Fruit fly (Drosophila melanogaster) whole organism, embryonic: Measurements from ENCODE around the gene KP78b.

Experiments
- Blimp-1 ChIP-seq: fragments of 200-800 bp; sonication (Bioruptor generic); optimal IDR thresholded peaks from 3 replicates; lab custom pipeline; 2018; ENCODE audit warnings: missing biosample characterization, missing genetic modification characterization, mild to moderate bottlenecking, moderate library complexity, missing genetic modification reagents
- CG10274 ChIP-seq: fragments of 200-800 bp; sonication (Bioruptor generic); optimal IDR thresholded peaks from 3 replicates; lab custom pipeline; 2017; ENCODE audit warnings: missing biosample characterization, mild to moderate bottlenecking, missing genetic modification characterization
- CG10565 ChIP-seq: fragments of 200-800 bp; sonication (Bioruptor generic); optimal IDR thresholded peaks from 3 replicates; lab custom pipeline; 2016; ENCODE audit warnings: missing biosample characterization, mild to moderate bottlenecking, missing genetic modification characterization
- CG12659 ChIP-seq: fragments of 200-800 bp; sonication (Bioruptor generic); optimal IDR thresholded peaks from 3 replicates; lab custom pipeline; 2017; ENCODE audit warnings: mild to moderate bottlenecking, missing biosample characterization, missing genetic modification reagents, missing genetic modification characterization
- CG13287 ChIP-seq: fragments of 200-800 bp; sonication (Bioruptor generic); IDR thresholded peaks from 2 replicates; pipeline ENCODE4 v1.3.6; 2022; ENCODE audit warnings: missing biosample characterization, missing genetic modification characterization; ENCODE audit not compliant: partially characterized antibody
- CG13424 ChIP-seq: fragments of 200-800 bp; sonication (Bioruptor generic); optimal IDR thresholded peaks from 2 replicates; lab custom pipeline; 2019; ENCODE audit warnings: missing biosample characterization, mild to moderate bottlenecking, missing genetic modification characterization, moderate library complexity
- CG1603 ChIP-seq: fragments of 200-800 bp; sonication (Bioruptor generic); optimal IDR thresholded peaks from 2 replicates; lab custom pipeline; 2019; ENCODE audit warnings: missing biosample characterization, mild to moderate bottlenecking, missing genetic modification characterization, moderate library complexity
- CG17361 ChIP-seq: fragments of 200-800 bp; sonication (Bioruptor generic); IDR thresholded peaks from 3 replicates; pipeline ENCODE4 v1.3.6; 2022; ENCODE audit warnings: missing biosample characterization, missing genetic modification characterization
- CG17568 ChIP-seq: fragments of 200-800 bp; sonication (Bioruptor generic); optimal IDR thresholded peaks from 2 replicates; lab custom pipeline; 2018; ENCODE audit warnings: missing biosample characterization, mild to moderate bottlenecking, missing genetic modification characterization, moderate library complexity
- CG30403 ChIP-seq: fragments of 200-800 bp; sonication (Bioruptor generic); optimal IDR thresholded peaks from 3 replicates; lab custom pipeline; 2016; ENCODE audit warnings: missing biosample characterization, missing genetic modification characterization
- CG32772 ChIP-seq: fragments of 200-800 bp; sonication (Bioruptor generic); IDR thresholded peaks from 2 replicates; pipeline ENCODE4 v1.3.6; 2022; ENCODE audit warnings: missing biosample characterization, missing genetic modification characterization
- CG33557 ChIP-seq: fragments of 200-800 bp; sonication (Bioruptor generic); optimal IDR thresholded peaks from 2 replicates; lab custom pipeline; 2019; ENCODE audit warnings: missing biosample characterization, mild to moderate bottlenecking, missing genetic modification characterization, moderate library complexity
- CG4730 ChIP-seq: fragments of 200-800 bp; sonication (Bioruptor generic); IDR thresholded peaks from 2 replicates; pipeline ENCODE4 v1.3.6; 2022; ENCODE audit warnings: missing biosample characterization, missing genetic modification characterization
- CG7357 ChIP-seq: fragments of 200-800 bp; sonication (Bioruptor generic); IDR thresholded peaks from 3 replicates; pipeline ENCODE4 v1.3.6; 2022; ENCODE audit warnings: missing biosample characterization, missing genetic modification characterization
- CG9215 ChIP-seq: fragments of 200-800 bp; sonication (Bioruptor generic); IDR thresholded peaks from 2 replicates; pipeline ENCODE4 v1.3.6; 2022; ENCODE audit warnings: missing biosample characterization, missing genetic modification characterization
- CHES-1-like ChIP-seq: fragments of 200-800 bp; sonication (Bioruptor generic); optimal IDR thresholded peaks from 2 replicates; lab custom pipeline; 2016; ENCODE audit warnings: missing biosample characterization, missing genetic modification characterization
- Chrac-16 ChIP-seq: fragments of 200-800 bp; sonication (Bioruptor generic); optimal IDR thresholded peaks from 3 replicates; lab custom pipeline; 2016; ENCODE audit warnings: missing biosample characterization, missing genetic modification characterization
- Deaf1 ChIP-seq: fragments of 200-800 bp; optimal IDR thresholded peaks from 3 replicates; lab custom pipeline; 2019; ENCODE audit warnings: missing biosample characterization, mild to moderate bottlenecking, missing genetic modification characterization, moderate library complexity
- Dll ChIP-seq: fragments of 200-800 bp; sonication (Bioruptor generic); IDR thresholded peaks from 4 replicates; pipeline ENCODE4 v1.3.6; 2022; ENCODE audit warnings: missing biosample characterization, missing genetic modification characterization; ENCODE audit not compliant: partially characterized antibody
- Doc2 ChIP-seq: fragments of 200-800 bp; sonication (Bioruptor generic); IDR thresholded peaks from 2 replicates; pipeline ENCODE4 v1.3.6; 2022; ENCODE audit warnings: missing biosample characterization, missing genetic modification characterization
- Ets65A ChIP-seq: fragments of 200-800 bp; sonication (Bioruptor generic); peaks from one replicate; lab custom pipeline; 2016; ENCODE audit warnings: missing biosample characterization, missing genetic modification characterization
- Gug ChIP-seq: fragments of 200-800 bp; sonication (Bioruptor generic); IDR thresholded peaks from 4 replicates; pipeline ENCODE4 v1.3.6; 2022; ENCODE audit warnings: missing biosample characterization, missing genetic modification characterization
- Hand ChIP-seq: fragments of 200-800 bp; sonication (Bioruptor generic); optimal IDR thresholded peaks from 2 replicates; lab custom pipeline; 2017; ENCODE audit warnings: mild to moderate bottlenecking, missing biosample characterization, missing genetic modification reagents, missing genetic modification characterization
- Hey ChIP-seq: fragments of 200-800 bp; sonication (Bioruptor generic); optimal IDR thresholded peaks from 3 replicates; lab custom pipeline; 2018; ENCODE audit warnings: missing biosample characterization, mild to moderate bottlenecking, missing genetic modification characterization
- HmgD ChIP-seq: fragments of 200-800 bp; sonication (Bioruptor generic); optimal IDR thresholded peaks from 3 replicates; lab custom pipeline; 2016; ENCODE audit warnings: missing biosample characterization, missing genetic modification characterization
- Hr3 ChIP-seq: fragments of 200-800 bp; sonication (Bioruptor generic); optimal IDR thresholded peaks from 3 replicates; lab custom pipeline; 2016; ENCODE audit warnings: missing biosample characterization, missing genetic modification characterization
- Mad ChIP-seq: fragments of 200-800 bp; sonication (Bioruptor generic); optimal IDR thresholded peaks from 2 replicates; lab custom pipeline; 2016; ENCODE audit warnings: missing biosample characterization, missing genetic modification characterization
- Max ChIP-seq: fragments of 200-800 bp; sonication (Bioruptor generic); optimal IDR thresholded peaks from 2 replicates; lab custom pipeline; 2016; ENCODE audit warnings: missing biosample characterization, mild to moderate bottlenecking, missing genetic modification characterization
- Mrtf ChIP-seq: fragments of 200-800 bp; sonication (Bioruptor generic); IDR thresholded peaks from 3 replicates; pipeline ENCODE4 v1.3.6; 2022; ENCODE audit warnings: missing biosample characterization, missing genetic modification characterization
- Spps ChIP-seq: fragments of 200-800 bp; sonication (Bioruptor generic); optimal IDR thresholded peaks from 2 replicates; lab custom pipeline; 2018; ENCODE audit warnings: missing biosample characterization, mild to moderate bottlenecking, missing genetic modification characterization
- Trl ChIP-seq, 3 experiments: fragments of >200 bp in 2 of 3; fragments of 200-800 bp in 1 of 3; sonication (Bioruptor generic) in 1 of 3; optimal IDR thresholded peaks; 2 replicates in 1 of 3; 3 replicates in 2 of 3; lab custom pipeline; 2016 to 2017; ENCODE audit warnings: missing biosample characterization in 1 of 3, missing genetic modification characterization in 1 of 3
- Vsx1 ChIP-seq: fragments of 200-800 bp; sonication (Bioruptor generic); optimal IDR thresholded peaks from 2 replicates; lab custom pipeline; 2017; ENCODE audit warnings: missing biosample characterization, mild to moderate bottlenecking, missing genetic modification characterization, missing genetic modification reagents
- abd-A ChIP-seq: fragments of 200-800 bp; sonication (Bioruptor generic); optimal IDR thresholded peaks from 3 replicates; lab custom pipeline; 2019; ENCODE audit warnings: missing biosample characterization, mild to moderate bottlenecking, missing genetic modification characterization, moderate library complexity
- caup ChIP-seq: fragments of 200-800 bp; sonication (Bioruptor generic); optimal IDR thresholded peaks from 3 replicates; lab custom pipeline; 2017; ENCODE audit warnings: missing biosample characterization, mild to moderate bottlenecking, missing genetic modification characterization, moderate library complexity; ENCODE audit not compliant: severe bottlenecking
- chn ChIP-seq: fragments of 200-800 bp; sonication (Bioruptor generic); optimal IDR thresholded peaks from 2 replicates; lab custom pipeline; 2016; ENCODE audit warnings: missing biosample characterization, missing genetic modification characterization
- crc ChIP-seq: fragments of 200-800 bp; sonication (Bioruptor generic); optimal IDR thresholded peaks from 2 replicates; lab custom pipeline; 2016; ENCODE audit warnings: missing biosample characterization, missing genetic modification characterization
- dmrt11E ChIP-seq: fragments of 200-800 bp; sonication (Bioruptor generic); optimal IDR thresholded peaks from 3 replicates; lab custom pipeline; 2018; ENCODE audit warnings: missing biosample characterization, mild to moderate bottlenecking, missing genetic modification characterization, moderate library complexity
- ewg ChIP-seq: fragments of 200-800 bp; sonication (Bioruptor generic); optimal IDR thresholded peaks from 3 replicates; lab custom pipeline; 2017; ENCODE audit warnings: mild to moderate bottlenecking, missing biosample characterization, missing genetic modification reagents, missing genetic modification characterization
- exex ChIP-seq: fragments of 200-800 bp; sonication (Bioruptor generic); optimal IDR thresholded peaks from 4 replicates; lab custom pipeline; 2018; ENCODE audit warnings: missing biosample characterization, mild to moderate bottlenecking, missing genetic modification characterization, moderate library complexity
- fd102C ChIP-seq: fragments of 200-800 bp; sonication (Bioruptor generic); optimal IDR thresholded peaks from 2 replicates; lab custom pipeline; 2018; ENCODE audit warnings: missing biosample characterization, mild to moderate bottlenecking, missing genetic modification characterization, moderate library complexity
- lov ChIP-seq, 2 experiments: fragments of 200-800 bp in 1 of 2; fragments of >200 bp in 1 of 2; sonication (Bioruptor generic) in 1 of 2; IDR thresholded peaks in 1 of 2; optimal IDR thresholded peaks in 1 of 2; 2 replicates in 1 of 2; 3 replicates in 1 of 2; pipeline versions ENCODE4 v1.3.6 to Lab custom; 2017 to 2022; ENCODE audit warnings: missing biosample characterization in 1 of 2, missing genetic modification characterization in 1 of 2
- mld ChIP-seq: fragments of 200-800 bp; sonication (Bioruptor generic); IDR thresholded peaks from 3 replicates; pipeline ENCODE4 v1.3.6; 2022; ENCODE audit warnings: missing biosample characterization, missing genetic modification characterization; ENCODE audit not compliant: partially characterized antibody
- nerfin-1 ChIP-seq: fragments of 200-800 bp; sonication (Bioruptor generic); optimal IDR thresholded peaks from 3 replicates; lab custom pipeline; 2019; ENCODE audit warnings: missing biosample characterization, mild to moderate bottlenecking, missing genetic modification characterization, moderate library complexity
- odd ChIP-seq: fragments of 200-800 bp; sonication (Bioruptor generic); optimal IDR thresholded peaks from 2 replicates; lab custom pipeline; 2017; ENCODE audit warnings: missing biosample characterization, mild to moderate bottlenecking, missing genetic modification characterization
- shn ChIP-seq: fragments of 200-800 bp; sonication (Bioruptor generic); optimal IDR thresholded peaks from 3 replicates; lab custom pipeline; 2016; ENCODE audit warnings: missing biosample characterization, missing genetic modification characterization
- sqz ChIP-seq: fragments of 200-800 bp; sonication (Bioruptor generic); optimal IDR thresholded peaks from 3 replicates; lab custom pipeline; 2018; ENCODE audit warnings: missing biosample characterization, mild to moderate bottlenecking, missing genetic modification characterization
- trh ChIP-seq: fragments of 200-800 bp; sonication (Bioruptor generic); optimal IDR thresholded peaks from 2 replicates; lab custom pipeline; 2016; ENCODE audit warnings: missing biosample characterization, missing genetic modification characterization
- yki ChIP-seq: fragments of >200 bp; optimal IDR thresholded peaks from 3 replicates; lab custom pipeline; 2018
- z ChIP-seq: fragments of 200-800 bp; sonication (Bioruptor generic); IDR thresholded peaks from 3 replicates; pipeline ENCODE4 v1.3.6; 2022; ENCODE audit warnings: missing biosample characterization, missing genetic modification characterization
- zfh1 ChIP-seq: fragments of 200-800 bp; sonication (Bioruptor generic); IDR thresholded peaks from 3 replicates; pipeline ENCODE4 v1.3.6; 2022; ENCODE audit warnings: missing biosample characterization, missing genetic modification characterization

The KP78b gene

dm6 chr3R:11368766-11369165, 15.8 kb upstream of the KP78b start (continued):
- TF ChIP-seq CG17361 (GFP tag; lab: Robert Waterston, UW), result peak; percentile 83
- no peak for TF ChIP-seq CG12659 (GFP tag; lab: Kevin White, UChicago)
- TF ChIP-seq odd (GFP tag; lab: Kevin White, UChicago), result no peak
- TF ChIP-seq Doc2, result no peak
- no peak for TF ChIP-seq CG7357 (GFP tag; lab: Robert Waterston, UW)
- TF ChIP-seq z (GFP tag; lab: Robert Waterston, UW), result no peak
- no peak for TF ChIP-seq sqz
- no peak for TF ChIP-seq CG9215 (GFP tag; lab: Robert Waterston, UW)
- TF ChIP-seq Blimp-1, result peak; percentile 49
- no peak for TF ChIP-seq shn
- TF ChIP-seq CG32772 (GFP tag; lab: Robert Waterston, UW), result no peak
- TF ChIP-seq lov (optimal IDR thresholded peaks at IDR 0.05; lab: Kevin White, UChicago), result no peak
- no peak for TF ChIP-seq lov (GFP tag; IDR thresholded peaks at IDR 0.05; lab: Robert Waterston, UW)
- no peak for TF ChIP-seq Max (GFP tag; lab: Kevin White, UChicago)
- TF ChIP-seq mld, result no peak
- TF ChIP-seq CG1603 (tag; lab: Kevin White, UChicago), result no peak
- TF ChIP-seq CG10274, result no peak
- peak; percentile 10 for TF ChIP-seq nerfin-1 (tag; lab: Kevin White, UChicago)
- no peak for TF ChIP-seq abd-A (tag; lab: Kevin White, UChicago)
- peak; percentile 20 for TF ChIP-seq CG13424 (tag; lab: Kevin White, UChicago)
- TF ChIP-seq Gug, result no peak
- peak; percentile 62 for TF ChIP-seq CG33557 (GFP tag; lab: Kevin White, UChicago)
- no peak for TF ChIP-seq Hand (GFP tag; lab: Kevin White, UChicago)
- TF ChIP-seq CG17568 (GFP tag; lab: Kevin White, UChicago), result no peak
- TF ChIP-seq dmrt11E (tag; lab: Kevin White, UChicago), result peak; percentile 93
- TF ChIP-seq Dll (GFP tag; lab: Robert Waterston, UW), result no peak
- TF ChIP-seq CHES-1-like, result no peak
- TF ChIP-seq ewg, result no peak
- no peak for TF ChIP-seq Mad (GFP tag; lab: Kevin White, UChicago)
- TF ChIP-seq exex, result no peak
- TF ChIP-seq Vsx1, result no peak
- peak; percentile 72 for TF ChIP-seq zfh1
- no peak for TF ChIP-seq trh (GFP tag; lab: Kevin White, UChicago)
- no peak for TF ChIP-seq CG10565 (GFP tag; lab: Kevin White, UChicago)
- TF ChIP-seq Mrtf (GFP tag; lab: Robert Waterston, UW), result no peak
- TF ChIP-seq Deaf1 (tag; lab: Kevin White, UChicago), result no peak
- peak; percentile 69 for TF ChIP-seq fd102C (GFP tag; lab: Kevin White, UChicago)
- peak; percentile 21 for TF ChIP-seq chn (GFP tag; lab: Kevin White, UChicago)
- TF ChIP-seq crc (GFP tag; lab: Kevin White, UChicago), result no peak
- TF ChIP-seq CG13287 (GFP tag; lab: Robert Waterston, UW), result no peak
- TF ChIP-seq CG30403, result peak; percentile 47
- TF ChIP-seq Hr3 (GFP tag; lab: Kevin White, UChicago), result peak; percentile 11
- TF ChIP-seq CG4730 (GFP tag; lab: Robert Waterston, UW), result no peak
- no peak for TF ChIP-seq caup
- TF ChIP-seq Chrac-16, result peak; percentile 53
- TF ChIP-seq Ets65A (GFP tag; lab: Kevin White, UChicago), result peak; percentile 83
- no peak for TF ChIP-seq yki
- peak; percentile 49 for TF ChIP-seq Spps
- no peak for TF ChIP-seq HmgD (GFP tag; lab: Kevin White, UChicago)
- no peak for TF ChIP-seq Trl (optimal IDR thresholded peaks at IDR 0.05; lab: Kevin White, UChicago)
- TF ChIP-seq Trl (GFP tag; optimal IDR thresholded peaks at IDR 0.05; lab: Kevin White, UChicago), result peak; percentile 17
- no peak for TF ChIP-seq Hey (tag; lab: Kevin White, UChicago)
